Fruit fly (Drosophila melanogaster) whole organism, embryonic: Measurements from ENCODE around the gene Sec13.

Source experiments
- Ada2b ChIP-seq: fragments of 200-800 bp; sonication (Bioruptor generic); IDR thresholded peaks from 2 replicates; pipeline ENCODE4 v1.3.6; 2022; ENCODE audit warnings: missing biosample characterization, missing genetic modification characterization
- Adf1 ChIP-seq: fragments of 200-800 bp; sonication (Bioruptor generic); IDR thresholded peaks from 2 replicates; pipeline ENCODE4 v1.3.6; 2022; ENCODE audit warnings: missing biosample characterization, missing genetic modification characterization
- Atf6 ChIP-seq: fragments of 200-800 bp; sonication (Bioruptor generic); IDR thresholded peaks from 2 replicates; pipeline ENCODE4 v1.3.6; 2022; ENCODE audit warnings: missing biosample characterization, missing genetic modification characterization
- C15 ChIP-seq: fragments of 200-800 bp; sonication (Bioruptor generic); IDR thresholded peaks from 3 replicates; pipeline ENCODE4 v1.3.6; 2022; ENCODE audit warnings: missing biosample characterization, missing genetic modification characterization
- CG10321 ChIP-seq: fragments of 200-800 bp; sonication (Bioruptor generic); IDR thresholded peaks from 2 replicates; pipeline ENCODE4 v1.3.6; 2022; ENCODE audit warnings: missing biosample characterization, missing genetic modification characterization
- CG11093 ChIP-seq: fragments of 200-800 bp; sonication (Bioruptor generic); IDR thresholded peaks from 3 replicates; pipeline ENCODE4 v1.3.6; 2022; ENCODE audit warnings: missing biosample characterization, missing genetic modification characterization
- CG11247 ChIP-seq: fragments of 200-800 bp; sonication (Bioruptor generic); IDR thresholded peaks from 2 replicates; pipeline ENCODE4 v1.3.6; 2022; ENCODE audit warnings: missing biosample characterization, missing genetic modification characterization
- CG11456 ChIP-seq: fragments of 200-800 bp; sonication (Bioruptor generic); IDR thresholded peaks from 3 replicates; pipeline ENCODE4 v1.3.6; 2022; ENCODE audit warnings: missing biosample characterization, missing genetic modification characterization
- CG12391 ChIP-seq: fragments of 200-800 bp; sonication (Bioruptor generic); optimal IDR thresholded peaks from 3 replicates; lab custom pipeline; 2018; ENCODE audit warnings: missing biosample characterization, mild to moderate bottlenecking, missing genetic modification characterization, moderate library complexity
- CG13424 ChIP-seq: fragments of 200-800 bp; sonication (Bioruptor generic); optimal IDR thresholded peaks from 2 replicates; lab custom pipeline; 2019; ENCODE audit warnings: missing biosample characterization, mild to moderate bottlenecking, missing genetic modification characterization, moderate library complexity
- CG14710 ChIP-seq: fragments of 200-800 bp; sonication (Bioruptor generic); optimal IDR thresholded peaks from 3 replicates; lab custom pipeline; 2019; ENCODE audit warnings: missing biosample characterization, mild to moderate bottlenecking, missing genetic modification characterization, moderate library complexity
- CG1792 ChIP-seq: fragments of 200-800 bp; sonication (Bioruptor generic); optimal IDR thresholded peaks from 2 replicates; lab custom pipeline; 2016; ENCODE audit warnings: missing biosample characterization, missing genetic modification characterization
- CG18764 ChIP-seq: fragments of 200-800 bp; sonication (Bioruptor generic); optimal IDR thresholded peaks from 3 replicates; lab custom pipeline; 2016; ENCODE audit warnings: missing biosample characterization, missing genetic modification characterization
- CG32767 ChIP-seq: fragments of 200-800 bp; sonication (Bioruptor generic); IDR thresholded peaks from 2 replicates; pipeline ENCODE4 v1.3.6; 2022; ENCODE audit warnings: missing biosample characterization, missing genetic modification characterization
- CG33213 ChIP-seq: fragments of 200-800 bp; sonication (Bioruptor generic); optimal IDR thresholded peaks from 3 replicates; lab custom pipeline; 2016; ENCODE audit warnings: missing biosample characterization, missing genetic modification characterization
- CG34422 ChIP-seq: fragments of 200-800 bp; sonication (Bioruptor generic); IDR thresholded peaks from 3 replicates; pipeline ENCODE4 v1.3.6; 2022; ENCODE audit warnings: missing biosample characterization, missing genetic modification characterization
- CG6654 ChIP-seq: fragments of 200-800 bp; sonication (Bioruptor generic); optimal IDR thresholded peaks from 2 replicates; lab custom pipeline; 2017; ENCODE audit warnings: missing biosample characterization, mild to moderate bottlenecking, missing genetic modification characterization
- CG7786 ChIP-seq: fragments of 200-800 bp; sonication (Bioruptor generic); optimal IDR thresholded peaks from 2 replicates; lab custom pipeline; 2016; ENCODE audit warnings: missing biosample characterization, missing genetic modification characterization
- CG8478 ChIP-seq: fragments of >200 bp; optimal IDR thresholded peaks from 2 replicates; lab custom pipeline; 2018
- CG9817 ChIP-seq: fragments of 200-800 bp; sonication (Bioruptor generic); optimal IDR thresholded peaks from 2 replicates; lab custom pipeline; 2018; ENCODE audit warnings: missing biosample characterization, mild to moderate bottlenecking, missing genetic modification characterization, moderate library complexity
- CrebB ChIP-seq: fragments of 200-800 bp; sonication (Bioruptor generic); optimal IDR thresholded peaks from 3 replicates; lab custom pipeline; 2018; ENCODE audit warnings: missing biosample characterization, mild to moderate bottlenecking, missing genetic modification characterization
- D ChIP-seq, 2 experiments: fragments of 200-800 bp in 1 of 2; fragments of >200 bp in 1 of 2; sonication (Bioruptor generic) in 1 of 2; optimal IDR thresholded peaks; 2 replicates in 1 of 2; 3 replicates in 1 of 2; lab custom pipeline; 2017; ENCODE audit warnings: mild to moderate bottlenecking in 1 of 2, missing biosample characterization in 1 of 2, missing genetic modification characterization in 1 of 2, missing genetic modification reagents in 1 of 2
- Doc2 ChIP-seq: fragments of 200-800 bp; sonication (Bioruptor generic); IDR thresholded peaks from 2 replicates; pipeline ENCODE4 v1.3.6; 2022; ENCODE audit warnings: missing biosample characterization, missing genetic modification characterization
- Doc3 ChIP-seq: fragments of 200-800 bp; sonication (Bioruptor generic); IDR thresholded peaks from 3 replicates; pipeline ENCODE4 v1.3.6; 2022; ENCODE audit warnings: missing biosample characterization, missing genetic modification characterization; ENCODE audit not compliant: partially characterized antibody
- ERR ChIP-seq: fragments of 200-800 bp; sonication (Bioruptor generic); optimal IDR thresholded peaks from 2 replicates; lab custom pipeline; 2016; ENCODE audit warnings: missing biosample characterization, missing genetic modification characterization
- Ets65A ChIP-seq: fragments of 200-800 bp; sonication (Bioruptor generic); peaks from one replicate; lab custom pipeline; 2016; ENCODE audit warnings: missing biosample characterization, missing genetic modification characterization
- Fer2 ChIP-seq: fragments of 200-800 bp; sonication (Bioruptor generic); optimal IDR thresholded peaks from 2 replicates; lab custom pipeline; 2018; ENCODE audit warnings: missing biosample characterization, mild to moderate bottlenecking, missing genetic modification characterization, moderate library complexity
- H2.0 ChIP-seq: fragments of 200-800 bp; sonication (Bioruptor generic); IDR thresholded peaks from 2 replicates; pipeline ENCODE4 v1.3.6; 2022; ENCODE audit warnings: missing biosample characterization, missing genetic modification characterization
- Sox102F ChIP-seq: fragments of 200-800 bp; sonication (Bioruptor generic); optimal IDR thresholded peaks from 2 replicates; lab custom pipeline; 2018; ENCODE audit warnings: missing biosample characterization, mild to moderate bottlenecking, missing genetic modification characterization, moderate library complexity
- ap ChIP-seq: fragments of 200-800 bp; sonication (Bioruptor generic); IDR thresholded peaks from 2 replicates; pipeline ENCODE4 v1.3.6; 2022; ENCODE audit warnings: missing biosample characterization, missing genetic modification characterization
- ara ChIP-seq: fragments of 200-800 bp; sonication (Bioruptor generic); IDR thresholded peaks from 2 replicates; pipeline ENCODE4 v1.3.6; 2022; ENCODE audit warnings: missing biosample characterization, missing genetic modification characterization
- az2 ChIP-seq: fragments of 200-800 bp; sonication (Bioruptor generic); optimal IDR thresholded peaks from 3 replicates; lab custom pipeline; 2016; ENCODE audit warnings: missing biosample characterization, missing genetic modification characterization
- cato ChIP-seq: fragments of 200-800 bp; sonication (Bioruptor generic); optimal IDR thresholded peaks from 2 replicates; lab custom pipeline; 2016; ENCODE audit warnings: missing biosample characterization, missing genetic modification characterization, borderline replicate concordance
- disco-r ChIP-seq: fragments of 200-800 bp; sonication (Bioruptor generic); optimal IDR thresholded peaks from 2 replicates; lab custom pipeline; 2016; ENCODE audit warnings: missing biosample characterization, missing genetic modification characterization
- inv ChIP-seq: fragments of 200-800 bp; sonication (Bioruptor generic); IDR thresholded peaks from 2 replicates; pipeline ENCODE4 v1.3.6; 2022; ENCODE audit warnings: missing biosample characterization, missing genetic modification characterization; ENCODE audit not compliant: partially characterized antibody
- kni ChIP-seq: fragments of 200-800 bp; sonication (Bioruptor generic); optimal IDR thresholded peaks from 3 replicates; lab custom pipeline; 2017; ENCODE audit warnings: mild to moderate bottlenecking, missing biosample characterization, missing genetic modification reagents, missing genetic modification characterization
- knrl ChIP-seq: fragments of 200-800 bp; sonication (Bioruptor generic); IDR thresholded peaks from 3 replicates; pipeline ENCODE4 v1.3.6; 2022; ENCODE audit warnings: missing biosample characterization, missing genetic modification characterization; ENCODE audit not compliant: partially characterized antibody
- nau ChIP-seq: fragments of 200-800 bp; sonication (Bioruptor generic); optimal IDR thresholded peaks from 3 replicates; lab custom pipeline; 2017; ENCODE audit warnings: missing biosample characterization, mild to moderate bottlenecking, missing genetic modification characterization, missing genetic modification reagents
- peb ChIP-seq: fragments of 200-800 bp; sonication (Bioruptor generic); IDR thresholded peaks from 2 replicates; pipeline ENCODE4 v1.3.6; 2022; ENCODE audit warnings: missing biosample characterization, missing genetic modification characterization
- pfk ChIP-seq: fragments of 200-800 bp; sonication (Bioruptor generic); optimal IDR thresholded peaks from 2 replicates; lab custom pipeline; 2018; ENCODE audit warnings: missing biosample characterization, mild to moderate bottlenecking, missing genetic modification characterization, moderate library complexity
- phol ChIP-seq: fragments of 200-800 bp; sonication (Bioruptor generic); optimal IDR thresholded peaks from 3 replicates; lab custom pipeline; 2018; ENCODE audit warnings: missing biosample characterization, mild to moderate bottlenecking, missing genetic modification characterization, moderate library complexity
- pnt ChIP-seq: fragments of 200-800 bp; sonication (Bioruptor generic); optimal IDR thresholded peaks from 3 replicates; lab custom pipeline; 2016; ENCODE audit warnings: missing biosample characterization, missing genetic modification characterization
- pum ChIP-seq: fragments of 200-800 bp; sonication (Bioruptor generic); optimal IDR thresholded peaks from 2 replicates; lab custom pipeline; 2016; ENCODE audit warnings: missing biosample characterization, missing genetic modification characterization
- ro ChIP-seq: fragments of 200-800 bp; sonication (Bioruptor generic); IDR thresholded peaks from 2 replicates; pipeline ENCODE4 v1.3.6; 2022; ENCODE audit warnings: missing biosample characterization, missing genetic modification characterization
- sc ChIP-seq, 3 experiments: fragments of >200 bp in 2 of 3; fragments of 200-800 bp in 1 of 3; sonication (Bioruptor generic) in 1 of 3; optimal IDR thresholded peaks; 2 replicates in 2 of 3; 3 replicates in 1 of 3; lab custom pipeline; 2017; ENCODE audit warnings: mild to moderate bottlenecking in 1 of 3, missing biosample characterization in 1 of 3, missing genetic modification characterization in 1 of 3, missing genetic modification reagents in 1 of 3
- seq ChIP-seq: fragments of 200-800 bp; sonication (Bioruptor generic); IDR thresholded peaks from 2 replicates; pipeline ENCODE4 v1.3.6; 2022; ENCODE audit warnings: missing biosample characterization, missing genetic modification characterization
- sisA ChIP-seq: fragments of 200-800 bp; sonication (Bioruptor generic); IDR thresholded peaks from 2 replicates; pipeline ENCODE4 v1.3.6; 2022; ENCODE audit warnings: missing biosample characterization, missing genetic modification characterization
- ssp ChIP-seq: fragments of 200-800 bp; sonication (Bioruptor generic); IDR thresholded peaks from 2 replicates; pipeline ENCODE4 v1.3.6; 2022; ENCODE audit warnings: missing biosample characterization, missing genetic modification characterization
- tx ChIP-seq: fragments of 200-800 bp; sonication (Bioruptor generic); optimal IDR thresholded peaks from 2 replicates; lab custom pipeline; 2016; ENCODE audit warnings: missing biosample characterization, missing genetic modification characterization
- vfl ChIP-seq: fragments of 200-800 bp; sonication (Bioruptor generic); optimal IDR thresholded peaks from 2 replicates; lab custom pipeline; 2016; ENCODE audit warnings: missing biosample characterization, missing genetic modification characterization
- zfh2 ChIP-seq: fragments of 200-800 bp; sonication (Bioruptor generic); optimal IDR thresholded peaks from 2 replicates; lab custom pipeline; 2016; ENCODE audit warnings: missing biosample characterization, missing genetic modification characterization

The Sec13 gene

dm6 chr3R:23335577-23335976, 20.5 kb upstream of the Sec13 start (continued):
- TF ChIP-seq cato (GFP tag; lab: Kevin White, UChicago) = peak; percentile 15
- no peak; the same call in 1 of the 3 replicates for TF ChIP-seq CG11456 (GFP tag; lab: Robert Waterston, UW)
- peak; percentile 67; the same call in 1 of the 2 replicates for TF ChIP-seq CG11247 (GFP tag; lab: Robert Waterston, UW)
- TF ChIP-seq zfh2 (GFP tag; lab: Kevin White, UChicago) = peak; percentile 16
- no peak for TF ChIP-seq inv (GFP tag; lab: Robert Waterston, UW)
- TF ChIP-seq CrebB (tag; lab: Kevin White, UChicago) = peak; percentile 20
- TF ChIP-seq CG18764 (GFP tag; lab: Kevin White, UChicago) = peak; percentile 54
- TF ChIP-seq CG7786 (GFP tag; lab: Kevin White, UChicago) = no peak
- peak; percentile 62; the same call in 2 of the 3 replicates for TF ChIP-seq CG34422 (GFP tag; lab: Robert Waterston, UW)
- no peak for TF ChIP-seq knrl (GFP tag; lab: Robert Waterston, UW)
- TF ChIP-seq seq (GFP tag; lab: Robert Waterston, UW) = peak; percentile 76
- no peak for TF ChIP-seq nau
- no peak for TF ChIP-seq ro (GFP tag; lab: Robert Waterston, UW)
- peak; percentile 55 for TF ChIP-seq Adf1 (GFP tag; lab: Robert Waterston, UW)
- TF ChIP-seq az2 (GFP tag; lab: Kevin White, UChicago) = peak; percentile 54
- TF ChIP-seq sc (optimal IDR thresholded peaks at IDR 0.05; lab: Kevin White, UChicago) = no peak
- TF ChIP-seq sc (GFP tag; optimal IDR thresholded peaks at IDR 0.05; lab: Kevin White, UChicago) = peak; percentile 52
- TF ChIP-seq CG10321 (GFP tag; lab: Robert Waterston, UW) = no peak
- TF ChIP-seq CG14710 = peak; percentile 51
- no peak for TF ChIP-seq CG33213 (GFP tag; lab: Kevin White, UChicago)
- no peak for TF ChIP-seq disco-r (GFP tag; lab: Kevin White, UChicago)
- peak; percentile 83 for TF ChIP-seq CG9817 (tag; lab: Kevin White, UChicago)
- TF ChIP-seq D (optimal IDR thresholded peaks at IDR 0.05; lab: Kevin White, UChicago) = no peak
- TF ChIP-seq D (GFP tag; optimal IDR thresholded peaks at IDR 0.05; lab: Kevin White, UChicago) = peak; percentile 62
- no peak for TF ChIP-seq CG11093 (GFP tag; lab: Robert Waterston, UW)
- peak; percentile 75 for TF ChIP-seq Ets65A (GFP tag; lab: Kevin White, UChicago)
- no peak for TF ChIP-seq ap (GFP tag; lab: Robert Waterston, UW)
- TF ChIP-seq Doc3 (GFP tag; lab: Robert Waterston, UW) = no peak
- TF ChIP-seq ERR = peak; percentile 12
- TF ChIP-seq C15 (GFP tag; lab: Robert Waterston, UW) = no peak
- peak; percentile 64 for TF ChIP-seq Sox102F (GFP tag; lab: Kevin White, UChicago)
- TF ChIP-seq pfk (GFP tag; lab: Kevin White, UChicago) = no peak
- no peak for TF ChIP-seq pum
- TF ChIP-seq Ada2b (GFP tag; lab: Robert Waterston, UW) = peak; percentile 48
- no peak for TF ChIP-seq CG8478 (lab: Kevin White, UChicago)
- TF ChIP-seq ssp (GFP tag; lab: Robert Waterston, UW) = no peak
- TF ChIP-seq phol (tag; lab: Kevin White, UChicago) = peak; percentile 74
- TF ChIP-seq H2.0 = peak; percentile 36
- peak; percentile 71 for TF ChIP-seq Fer2 (tag; lab: Kevin White, UChicago)
- TF ChIP-seq CG1792 (GFP tag; lab: Kevin White, UChicago) = peak; percentile 5
- TF ChIP-seq vfl = no peak
- peak; percentile 39 for TF ChIP-seq sisA
- TF ChIP-seq kni = no peak
- TF ChIP-seq CG32767 (GFP tag; lab: Robert Waterston, UW) = peak; percentile 70; the same call in 1 of the 2 replicates
- TF ChIP-seq peb (GFP tag; lab: Robert Waterston, UW) = 0 out of 2 replicates have a peak, but pooled peaks have one; percentile 14
- TF ChIP-seq Doc2 (GFP tag; lab: Robert Waterston, UW) = no peak
- TF ChIP-seq tx (GFP tag; lab: Kevin White, UChicago) = no peak
- TF ChIP-seq CG6654 = peak; percentile 60
- peak; percentile 71 for TF ChIP-seq Atf6 (GFP tag; lab: Robert Waterston, UW)
- TF ChIP-seq CG13424 (tag; lab: Kevin White, UChicago) = peak; percentile 79
- no peak for TF ChIP-seq ara (GFP tag; lab: Robert Waterston, UW)
- peak; percentile 78 for TF ChIP-seq CG12391 (tag; lab: Kevin White, UChicago)
- no peak for TF ChIP-seq pnt (GFP tag; lab: Kevin White, UChicago)
